Worm (Caenorhabditis elegans): ENCODE measurements around the gene daf-3.

ce11 chrX:815929-816328 lies 9.3 kb downstream of the daf-3 start, which contains the start of gene ifd-2:
- TF ChIP-seq pqm-1 (tag; optimal IDR thresholded peaks at IDR 0.05), result no peak
- TF ChIP-seq aha-1 (tag; optimal IDR thresholded peaks at IDR 0.05), result no peak
- no peak for TF ChIP-seq rnt-1 (tag; optimal IDR thresholded peaks at IDR 0.05)
- no peak for TF ChIP-seq skn-1 (tag; optimal IDR thresholded peaks at IDR 0.05)
- no peak for TF ChIP-seq ces-1 (GFP tag; optimal IDR thresholded peaks at IDR 0.05)
- TF ChIP-seq lir-3 (tag; optimal IDR thresholded peaks at IDR 0.05; ENCODE audit: poor library complexity), result no peak
- TF ChIP-seq unc-98 (GFP tag; IDR thresholded peaks at IDR 0.05), result no peak
- no peak for TF ChIP-seq fkh-10 (GFP tag; optimal IDR thresholded peaks at IDR 0.05)

Data from whole organism, L1 larva.